Fruit fly (Drosophila melanogaster): ENCODE results near the gene CG33303.
A peak's percentile ranks its signal among the peaks of the same experiment; 100 is the strongest.

Gene CG33303

dm6 chr2L:10422643-10423606 lies 47.4 kb upstream of the CG33303 start, which contains the start of the genes pie and Wdfy2 (continued):
- peak; percentile 77 for TF ChIP-seq row (GFP tag; IDR thresholded peaks at IDR 0.05)
- no peak for TF ChIP-seq dmrt99B (tag; optimal IDR thresholded peaks at IDR 0.05)
- TF ChIP-seq Rfx (GFP tag; IDR thresholded peaks at IDR 0.05) = 0 out of 2 replicates have a peak, but pooled peaks have one; percentile 13
- no peak for TF ChIP-seq gro (GFP tag; optimal IDR thresholded peaks at IDR 0.05)
- TF ChIP-seq CG1603 (tag; optimal IDR thresholded peaks at IDR 0.05) = peak; percentile 99
- no peak for TF ChIP-seq luna (GFP tag; optimal IDR thresholded peaks at IDR 0.05)
- TF ChIP-seq E2f1 (GFP tag; IDR thresholded peaks at IDR 0.05) = no peak
- peak; percentile 39 for TF ChIP-seq CG14710 (tag; optimal IDR thresholded peaks at IDR 0.05)
- no peak for TF ChIP-seq CG13624 (GFP tag; optimal IDR thresholded peaks at IDR 0.05)
- TF ChIP-seq CG1024 (GFP tag; IDR thresholded peaks at IDR 0.05) = peak; percentile 89
- TF ChIP-seq pzg (GFP tag; optimal IDR thresholded peaks at IDR 0.05) = peak; percentile 35
- no peak for TF ChIP-seq maf-S (GFP tag; optimal IDR thresholded peaks at IDR 0.05)
- peak; percentile 36 for TF ChIP-seq Sry-β (GFP tag; optimal IDR thresholded peaks at IDR 0.05)
- TF ChIP-seq CG7357 (GFP tag; IDR thresholded peaks at IDR 0.05) = peak; percentile 97
- no peak for TF ChIP-seq bsh (GFP tag; optimal IDR thresholded peaks at IDR 0.05)
- TF ChIP-seq gfzf (GFP tag; optimal IDR thresholded peaks at IDR 0.05) = peak; percentile 26
- no peak for TF ChIP-seq CG10267 (tag; optimal IDR thresholded peaks at IDR 0.05)
- TF ChIP-seq CG4617 (GFP tag; optimal IDR thresholded peaks at IDR 0.05; ENCODE audit: borderline replicate concordance) = peak; percentile 29
- TF ChIP-seq MESR4 (GFP tag; optimal IDR thresholded peaks at IDR 0.05) = peak; percentile 67
- peak; percentile 10 for TF ChIP-seq CG8924 (tag; optimal IDR thresholded peaks at IDR 0.05)

dm6 chr2L:10418981-10419380 lies 43.4 kb upstream of the CG33303 start, which contains the start of gene RfC3:
RfC3 (plus strand) TSS chr2L:10419190.
- no peak for TF ChIP-seq HmgD (GFP tag; optimal IDR thresholded peaks at IDR 0.05)
- TF ChIP-seq Dp (GFP tag; optimal IDR thresholded peaks at IDR 0.05) = peak; percentile 92
- peak; percentile 89 for TF ChIP-seq inv (GFP tag; IDR thresholded peaks at IDR 0.05; ENCODE audit: partially characterized antibody)
- TF ChIP-seq Dip2 (GFP tag; IDR thresholded peaks at IDR 0.05) = no peak
- no peak for TF ChIP-seq Poxn (GFP tag; IDR thresholded peaks at IDR 0.05)
- TF ChIP-seq Dbx (GFP tag; IDR thresholded peaks at IDR 0.05) = no peak
- TF ChIP-seq E2f2 (GFP tag; IDR thresholded peaks at IDR 0.05) = peak; percentile 90
- TF ChIP-seq chinmo (GFP tag; IDR thresholded peaks at IDR 0.05; ENCODE audit: partially characterized antibody) = peak; percentile 84; the same call in 1 of the 4 replicates
- no peak for TF ChIP-seq Nf-YA (GFP tag; IDR thresholded peaks at IDR 0.05)
- peak; percentile 92 for TF ChIP-seq CG13287 (GFP tag; IDR thresholded peaks at IDR 0.05; ENCODE audit: partially characterized antibody)
- TF ChIP-seq Sry-δ (GFP tag; optimal IDR thresholded peaks at IDR 0.05) = peak; percentile 31
- peak; percentile 61 for TF ChIP-seq BEAF-32 (GFP tag; optimal IDR thresholded peaks at IDR 0.05)
- TF ChIP-seq CG12104 (GFP tag; optimal IDR thresholded peaks at IDR 0.05) = no peak
- TF ChIP-seq pros (GFP tag; optimal IDR thresholded peaks at IDR 0.05) = no peak
- TF ChIP-seq CG8281 (tag; optimal IDR thresholded peaks at IDR 0.05) = no peak
- TF ChIP-seq CG6791 (GFP tag; IDR thresholded peaks at IDR 0.05; ENCODE audit: partially characterized antibody) = peak; percentile 89
- peak; percentile 38 for TF ChIP-seq YL-1 (GFP tag; optimal IDR thresholded peaks at IDR 0.05)
- TF ChIP-seq CG14860 (GFP tag; IDR thresholded peaks at IDR 0.05; ENCODE audit: partially characterized antibody) = peak; percentile 91
- no peak for TF ChIP-seq CG16863 (GFP tag; optimal IDR thresholded peaks at IDR 0.05)
- no peak for TF ChIP-seq Ssrp (tag; optimal IDR thresholded peaks at IDR 0.05)
- peak; percentile 94 for TF ChIP-seq mld (GFP tag; IDR thresholded peaks at IDR 0.05; ENCODE audit: partially characterized antibody)
- TF ChIP-seq CG3407 (GFP tag; optimal IDR thresholded peaks at IDR 0.05) = no peak
- TF ChIP-seq CG9215 (GFP tag; IDR thresholded peaks at IDR 0.05) = no peak
- no peak for TF ChIP-seq CG34376 (GFP tag; optimal IDR thresholded peaks at IDR 0.05)
- TF ChIP-seq Dll (GFP tag; IDR thresholded peaks at IDR 0.05; ENCODE audit: partially characterized antibody) = peak; percentile 85
- 0 out of 2 replicates have a peak, but pooled peaks have one; percentile 11 for TF ChIP-seq rib (GFP tag; IDR thresholded peaks at IDR 0.05)
- TF ChIP-seq CG16813 (GFP tag; IDR thresholded peaks at IDR 0.05; ENCODE audit: partially characterized antibody) = peak; percentile 72; the same call in 2 of the 3 replicates
- TF ChIP-seq pzg (GFP tag; optimal IDR thresholded peaks at IDR 0.05) = peak; percentile 64

Measured in whole organism, embryonic.